Worm (Caenorhabditis elegans): ENCODE measurements around the gene C09E10.3.

The C09E10.3 gene

ce11 chrX:949466-949865 lies 41.7 kb downstream of the C09E10.3 start (continued):
- TF ChIP-seq pha-4 (tag; optimal IDR thresholded peaks at IDR 0.05), result no peak
- TF ChIP-seq elt-2 (tag; optimal IDR thresholded peaks at IDR 0.05), result peak; percentile 35
- TF ChIP-seq pqm-1 (tag; optimal IDR thresholded peaks at IDR 0.05), result no peak
- peak; percentile 95 for TF ChIP-seq tbx-2 (tag; optimal IDR thresholded peaks at IDR 0.05)
- TF ChIP-seq C08G9.2 (tag; optimal IDR thresholded peaks at IDR 0.05), result peak; percentile 66
- TF ChIP-seq T23F11.4 (GFP tag; optimal IDR thresholded peaks at IDR 0.05), result peak; percentile 39
- no peak for TF ChIP-seq hlh-15 (tag; optimal IDR thresholded peaks at IDR 0.05)
- TF ChIP-seq ceh-6 (GFP tag; optimal IDR thresholded peaks at IDR 0.05), result peak; percentile 55
- peak; percentile 83 for TF ChIP-seq ceh-2 (tag; optimal IDR thresholded peaks at IDR 0.05)
- TF ChIP-seq nhr-11 (tag; optimal IDR thresholded peaks at IDR 0.05), result no peak
- no peak for TF ChIP-seq ceh-24 (tag; optimal IDR thresholded peaks at IDR 0.05)
- TF ChIP-seq ceh-34 (tag; optimal IDR thresholded peaks at IDR 0.05), result peak; percentile 95
- peak; percentile 28 for TF ChIP-seq ceh-22 (tag; optimal IDR thresholded peaks at IDR 0.05)
- peak; percentile 27 for TF ChIP-seq ceh-48 (tag; optimal IDR thresholded peaks at IDR 0.05)
- TF ChIP-seq eyg-1 (tag; optimal IDR thresholded peaks at IDR 0.05), result peak; percentile 49
- TF ChIP-seq dmd-4 (tag; optimal IDR thresholded peaks at IDR 0.05; ENCODE audit: borderline replicate concordance), result no peak
- TF ChIP-seq lin-11 (tag; optimal IDR thresholded peaks at IDR 0.05), result peak; percentile 15
- TF ChIP-seq ceh-19 (GFP tag; optimal IDR thresholded peaks at IDR 0.05), result peak; percentile 79
- peak; percentile 32 for TF ChIP-seq K09A11.1 (tag; optimal IDR thresholded peaks at IDR 0.05; ENCODE audit: insufficient read depth)
- TF ChIP-seq zip-5 (tag; optimal IDR thresholded peaks at IDR 0.05), result no peak
- no peak for TF ChIP-seq K02D7.2 (tag; optimal IDR thresholded peaks at IDR 0.05)
- TF ChIP-seq ceh-45 (GFP tag; IDR thresholded peaks at IDR 0.05), result no peak
- peak; percentile 79 for TF ChIP-seq ceh-14 (tag; optimal IDR thresholded peaks at IDR 0.05)
- peak; percentile 59 for TF ChIP-seq ttx-3 (tag; optimal IDR thresholded peaks at IDR 0.05)
- no peak for TF ChIP-seq hlh-13 (GFP tag; optimal IDR thresholded peaks at IDR 0.05)
- peak; percentile 81 for TF ChIP-seq pag-3 (tag; optimal IDR thresholded peaks at IDR 0.05; ENCODE audit: borderline replicate concordance)
- TF ChIP-seq hlh-6 (tag; optimal IDR thresholded peaks at IDR 0.05), result peak; percentile 57
- peak; percentile 51 for TF ChIP-seq unc-86 (tag; optimal IDR thresholded peaks at IDR 0.05)
- TF ChIP-seq madf-2 (tag; optimal IDR thresholded peaks at IDR 0.05), result peak; percentile 49
- TF ChIP-seq hlh-30 (tag; optimal IDR thresholded peaks at IDR 0.05; ENCODE audit: insufficient read depth), result peak; percentile 79
- TF ChIP-seq pat-9 (tag; optimal IDR thresholded peaks at IDR 0.05), result peak; percentile 74
- TF ChIP-seq fkh-10 (GFP tag; optimal IDR thresholded peaks at IDR 0.05), result peak; percentile 90
- TF ChIP-seq unc-42 (tag; optimal IDR thresholded peaks at IDR 0.05), result peak; percentile 91
- TF ChIP-seq ama-1 (optimal IDR thresholded peaks at IDR 0.05), result no peak
- no peak for TF ChIP-seq npax-4 (tag; optimal IDR thresholded peaks at IDR 0.05)
- TF ChIP-seq fkh-6 (tag; optimal IDR thresholded peaks at IDR 0.05), result peak; percentile 27
- peak; percentile 56 for TF ChIP-seq fax-1 (tag; optimal IDR thresholded peaks at IDR 0.05)
- TF ChIP-seq ceh-18 (tag; optimal IDR thresholded peaks at IDR 0.05), result peak; percentile 96
- TF ChIP-seq ref-2 (tag; optimal IDR thresholded peaks at IDR 0.05), result peak; percentile 94
- peak; percentile 96 for TF ChIP-seq nfya-1 (tag; optimal IDR thresholded peaks at IDR 0.05)
- peak; percentile 90 for TF ChIP-seq sdc-2 (tag; optimal IDR thresholded peaks at IDR 0.05)
- peak; percentile 96 for TF ChIP-seq rnt-1 (tag; optimal IDR thresholded peaks at IDR 0.05)
- peak; percentile 34 for TF ChIP-seq nhr-232 (tag; optimal IDR thresholded peaks at IDR 0.05)
- TF ChIP-seq C38D4.7 (GFP tag; optimal IDR thresholded peaks at IDR 0.05), result no peak
- no peak for TF ChIP-seq elt-4 (tag; optimal IDR thresholded peaks at IDR 0.05)
- no peak for TF ChIP-seq ceh-9 (tag; optimal IDR thresholded peaks at IDR 0.05)
- TF ChIP-seq pha-2 (tag; optimal IDR thresholded peaks at IDR 0.05), result peak; percentile 29
- TF ChIP-seq ets-4 (tag; optimal IDR thresholded peaks at IDR 0.05), result peak; percentile 42
- peak; percentile 56 for TF ChIP-seq sox-2 (GFP tag; IDR thresholded peaks at IDR 0.05)
- peak; percentile 43 for TF ChIP-seq sox-4 (tag; optimal IDR thresholded peaks at IDR 0.05)

Data from whole organism, late embryonic.